Fruit fly (Drosophila melanogaster): ENCODE results near the gene CG11892.

DNA sequence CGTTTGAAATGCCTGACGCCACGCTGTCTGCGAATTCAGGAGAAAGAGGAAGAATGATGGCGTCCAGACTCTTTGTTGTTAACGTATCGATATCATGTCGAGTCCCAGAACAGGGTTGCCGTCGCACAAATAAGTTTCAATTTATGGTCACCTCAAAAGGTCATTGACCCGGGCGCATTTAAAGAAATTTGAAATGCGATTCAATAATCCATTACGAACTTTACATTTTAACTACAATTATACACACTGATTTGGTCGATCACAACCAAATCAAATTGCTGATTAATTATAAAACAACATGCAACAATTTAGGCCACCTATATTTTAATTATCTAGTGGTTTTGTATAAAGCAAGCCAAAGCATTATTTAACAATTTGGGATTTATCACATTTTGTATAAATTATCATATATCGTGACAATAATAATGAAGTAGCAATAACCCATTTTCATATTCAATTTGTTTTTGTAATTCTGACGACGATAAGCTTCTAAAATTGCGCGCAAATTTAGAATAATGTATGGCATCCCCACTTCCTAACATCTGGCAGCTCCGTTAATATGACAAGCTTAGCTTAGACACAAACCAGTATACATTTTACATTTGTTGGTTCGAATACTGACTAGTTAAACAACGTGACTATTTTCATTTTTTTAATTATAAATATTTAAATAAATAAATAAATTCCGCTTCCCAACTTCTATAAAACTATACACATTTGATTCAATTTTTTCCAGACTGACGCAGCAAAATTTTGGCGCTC, 36.1 kb upstream of the CG11892 start, which contains the start of gene bam:
- TF ChIP-seq CTCF (optimal IDR thresholded peaks at IDR 0.05) (peak; percentile 34 to 61), CG8478 (optimal IDR thresholded peaks at IDR 0.05) (no peak)
